Worm (Caenorhabditis elegans): Measurements from ENCODE around the gene fezf-1.

DNA sequence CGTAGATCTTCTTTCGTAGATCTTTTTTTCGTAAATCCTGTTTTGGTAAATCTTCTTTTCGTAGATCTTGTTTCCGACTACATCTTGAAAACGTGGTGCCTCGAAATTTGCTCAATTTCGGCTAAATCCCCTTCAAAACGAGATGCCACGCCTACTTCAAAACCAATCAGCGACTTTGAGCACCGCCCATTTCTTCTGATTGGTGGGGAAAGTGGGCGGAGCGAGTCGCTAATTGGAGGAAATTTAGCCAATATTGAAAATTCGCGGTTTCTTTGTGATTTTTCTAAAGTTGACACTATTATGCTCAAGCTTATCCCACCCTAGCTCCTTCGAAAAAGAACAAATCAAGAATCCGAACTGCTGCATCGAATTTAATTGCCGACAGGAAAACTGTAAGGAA is 21.7 kb downstream of the fezf-1 start:
- TF ChIP-seq F44E2.7 (GFP tag; IDR thresholded peaks at IDR 0.05): no peak
- no peak for TF ChIP-seq ama-1 (optimal IDR thresholded peaks at IDR 0.05)
- no peak for TF ChIP-seq nhr-237 (tag; optimal IDR thresholded peaks at IDR 0.05)
- no peak for TF ChIP-seq ceh-44 (GFP tag; IDR thresholded peaks at IDR 0.05)
- TF ChIP-seq R02D3.7 (tag; optimal IDR thresholded peaks at IDR 0.05): no peak
- TF ChIP-seq D1046.2 (GFP tag; IDR thresholded peaks at IDR 0.05): no peak
- peak in 1 of 2 experiments; percentile 53 for TF ChIP-seq unc-62 (GFP tag; optimal IDR thresholded peaks at IDR 0.05 in 1 of 2)
- no peak for TF ChIP-seq unc-62 (tag; optimal IDR thresholded peaks at IDR 0.05)
- no peak for TF ChIP-seq aha-1 (tag)
- no peak for TF ChIP-seq jun-1 (tag; optimal IDR thresholded peaks at IDR 0.05)
- no peak for TF ChIP-seq nhr-102 (tag; optimal IDR thresholded peaks at IDR 0.05)
- TF ChIP-seq nhr-11 (tag; optimal IDR thresholded peaks at IDR 0.05): no peak
- no peak for TF ChIP-seq dve-1 (tag; optimal IDR thresholded peaks at IDR 0.05; ENCODE audit: insufficient read depth)
- TF ChIP-seq F10B5.3 (tag; optimal IDR thresholded peaks at IDR 0.05): no peak
- TF ChIP-seq attf-4 (tag; optimal IDR thresholded peaks at IDR 0.05): no peak
